Worm (Caenorhabditis elegans) whole organism, L1 larva: Measurements from ENCODE around the gene C54F6.5.

Experiments
- C16A3.4 ChIP-seq: fragments of 150-350 bp; optimal IDR thresholded peaks from 2 replicates; lab custom pipeline; 2014; ENCODE audit warnings: missing biosample characterization, missing genetic modification characterization
- elt-3 ChIP-seq, 6 experiments: fragments of 150-350 bp in 1 of 6; sonication (generic microtip); optimal IDR thresholded peaks; 2 replicates each; lab custom pipeline; 2017 to 2018; ENCODE audit warnings: missing biosample characterization in 6 of 6, missing genetic modification characterization in 6 of 6, inconsistent platforms in 1 of 6
- nhr-28 ChIP-seq: fragments of 150-350 bp; optimal IDR thresholded peaks from 2 replicates; lab custom pipeline; 2014; ENCODE audit warnings: missing biosample characterization, missing genetic modification characterization
- nhr-77 ChIP-seq: fragments of 150-350 bp; optimal IDR thresholded peaks from 2 replicates; lab custom pipeline; 2014; ENCODE audit warnings: missing biosample characterization, missing genetic modification characterization
- skn-1 ChIP-seq: fragments of 150-350 bp; optimal IDR thresholded peaks from 2 replicates; lab custom pipeline; 2014; ENCODE audit warnings: missing biosample characterization, missing genetic modification characterization
- unc-130 ChIP-seq: fragments of 150-350 bp; optimal IDR thresholded peaks from 2 replicates; lab custom pipeline; 2017; ENCODE audit warnings: missing biosample characterization, missing genetic modification characterization, inconsistent platforms

DNA sequence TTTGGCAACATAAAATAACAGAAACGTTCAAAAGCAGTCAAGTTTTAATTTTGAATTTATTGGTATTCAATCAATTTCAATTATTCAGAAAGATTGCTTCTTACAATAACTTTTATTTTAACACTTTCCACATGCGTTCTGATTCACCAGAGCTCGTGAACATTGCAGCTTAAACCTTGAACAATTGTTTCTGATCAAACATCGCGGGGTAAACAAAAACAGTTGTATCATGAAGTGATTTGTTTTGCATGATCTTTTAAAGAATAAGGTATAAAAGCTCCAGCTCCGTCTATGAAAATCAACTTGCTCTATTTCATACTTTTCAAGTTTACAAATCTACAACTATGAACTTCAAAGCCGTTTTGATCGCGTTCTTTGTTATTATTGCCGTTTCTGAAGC lies 5.5 kb upstream of the C54F6.5 start, which contains the start of gene C54F6.6:
- TF ChIP-seq unc-130 (no peak), nhr-77 (tag; lab: Kevin White, UChicago) (no peak), skn-1 (no peak), elt-3 (tag; optimal IDR thresholded peaks at IDR 0.05; lab: Kevin White, UChicago) (no peak), C16A3.4 (tag; lab: Kevin White, UChicago) (no peak), nhr-28 (no peak)
